Fruit fly (Drosophila melanogaster): ENCODE data around the gene CG10055.

The CG10055 gene

DNA sequence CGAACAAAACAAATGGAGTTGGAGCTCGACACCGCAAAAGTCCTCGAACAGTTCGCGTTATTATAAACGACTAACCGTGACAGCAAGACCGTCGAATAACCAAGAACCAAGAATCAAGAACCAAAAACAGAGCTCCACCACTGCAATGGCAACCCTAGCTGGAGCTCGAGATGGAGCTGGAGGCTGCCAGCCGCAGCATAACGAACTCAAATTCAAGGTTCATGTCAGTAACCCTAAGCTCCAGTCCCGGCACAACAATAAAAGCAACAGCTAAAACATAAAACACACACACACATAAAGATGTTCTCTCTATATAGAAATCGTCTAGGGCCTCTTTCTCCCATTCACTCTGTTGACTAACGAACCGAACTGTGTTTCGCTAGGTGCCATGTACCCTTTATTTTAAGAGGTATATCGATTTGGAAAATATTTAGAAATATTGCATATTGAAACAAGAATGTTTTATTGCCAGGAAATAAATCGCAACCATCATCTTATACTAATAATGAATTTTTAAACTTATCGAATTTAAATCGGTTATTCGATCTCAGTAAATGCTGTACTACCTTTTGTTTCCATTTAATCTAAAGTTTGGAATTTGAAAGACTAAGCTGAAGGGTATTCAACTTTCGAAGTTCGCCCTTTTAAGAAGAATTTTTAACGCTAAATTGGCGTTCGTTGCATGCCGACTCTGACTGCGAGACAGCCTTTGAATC is 14.9 kb downstream of the CG10055 start:
- TF ChIP-seq CG9948 (tag; optimal IDR thresholded peaks at IDR 0.05) = peak; percentile 85
- peak; percentile 62 for TF ChIP-seq Pif1B (GFP tag; optimal IDR thresholded peaks at IDR 0.05)
- TF ChIP-seq D1 (tag; optimal IDR thresholded peaks at IDR 0.05) = peak; percentile 79
- TF ChIP-seq Snoo (tag; optimal IDR thresholded peaks at IDR 0.05) = peak; percentile 26
- no peak for TF ChIP-seq rn (GFP tag; IDR thresholded peaks at IDR 0.05)
- TF ChIP-seq CG13204 (GFP tag; optimal IDR thresholded peaks at IDR 0.05) = peak; percentile 42
- TF ChIP-seq CG12605 (GFP tag; IDR thresholded peaks at IDR 0.05) = no peak
- TF ChIP-seq fd96Ca (GFP tag; IDR thresholded peaks at IDR 0.05) = no peak
- TF ChIP-seq CG10348 (GFP tag; IDR thresholded peaks at IDR 0.05) = no peak
- TF ChIP-seq Pif1A (GFP tag; optimal IDR thresholded peaks at IDR 0.05) = peak; percentile 75
- peak; percentile 80 for TF ChIP-seq CG34367 (tag; optimal IDR thresholded peaks at IDR 0.05)
- peak; percentile 85 for TF ChIP-seq CG17806 (tag; optimal IDR thresholded peaks at IDR 0.05)
- peak; percentile 91 for TF ChIP-seq CG15710 (tag; optimal IDR thresholded peaks at IDR 0.05)
- TF ChIP-seq EcR (GFP tag; optimal IDR thresholded peaks at IDR 0.05) = peak; percentile 92
- no peak for TF ChIP-seq Ets98B (GFP tag; IDR thresholded peaks at IDR 0.05)
- peak; percentile 55; the same call in 1 of the 3 replicates for TF ChIP-seq CG4496 (GFP tag; IDR thresholded peaks at IDR 0.05)
- peak; percentile 48 for TF ChIP-seq gl (tag; optimal IDR thresholded peaks at IDR 0.05)
- peak; percentile 86 for TF ChIP-seq CG8159 (tag; optimal IDR thresholded peaks at IDR 0.05)
- peak; percentile 56 for TF ChIP-seq CG8301 (tag; optimal IDR thresholded peaks at IDR 0.05)
- TF ChIP-seq CG14655 (GFP tag; optimal IDR thresholded peaks at IDR 0.05) = peak; percentile 75
- no peak for TF ChIP-seq CG32121 (GFP tag; IDR thresholded peaks at IDR 0.05)

DNA sequence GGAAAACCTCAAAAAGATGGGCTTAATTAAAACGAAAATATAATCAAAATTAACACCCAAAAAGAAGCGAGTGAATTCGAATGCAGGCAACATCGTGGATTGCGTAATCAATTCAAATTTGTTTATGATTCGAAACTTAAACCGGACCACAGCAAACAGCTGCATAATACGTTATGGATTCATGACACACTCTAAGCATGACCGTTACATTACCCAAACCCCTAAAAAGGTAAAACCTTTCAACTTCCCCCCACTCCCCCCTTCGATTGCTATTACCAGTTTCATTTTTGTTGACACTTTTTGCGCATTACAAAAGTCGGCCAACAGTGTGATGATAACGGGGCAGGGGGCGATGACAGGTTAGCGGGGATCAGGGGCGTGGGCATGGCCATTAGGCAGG is 16.5 kb downstream of the CG10055 start:
- TF ChIP-seq Pif1A (GFP tag; optimal IDR thresholded peaks at IDR 0.05) (no peak), CG32121 (GFP tag; IDR thresholded peaks at IDR 0.05) (no peak), CG17806 (tag; optimal IDR thresholded peaks at IDR 0.05) (no peak), CG13204 (GFP tag; optimal IDR thresholded peaks at IDR 0.05) (no peak)

DNA sequence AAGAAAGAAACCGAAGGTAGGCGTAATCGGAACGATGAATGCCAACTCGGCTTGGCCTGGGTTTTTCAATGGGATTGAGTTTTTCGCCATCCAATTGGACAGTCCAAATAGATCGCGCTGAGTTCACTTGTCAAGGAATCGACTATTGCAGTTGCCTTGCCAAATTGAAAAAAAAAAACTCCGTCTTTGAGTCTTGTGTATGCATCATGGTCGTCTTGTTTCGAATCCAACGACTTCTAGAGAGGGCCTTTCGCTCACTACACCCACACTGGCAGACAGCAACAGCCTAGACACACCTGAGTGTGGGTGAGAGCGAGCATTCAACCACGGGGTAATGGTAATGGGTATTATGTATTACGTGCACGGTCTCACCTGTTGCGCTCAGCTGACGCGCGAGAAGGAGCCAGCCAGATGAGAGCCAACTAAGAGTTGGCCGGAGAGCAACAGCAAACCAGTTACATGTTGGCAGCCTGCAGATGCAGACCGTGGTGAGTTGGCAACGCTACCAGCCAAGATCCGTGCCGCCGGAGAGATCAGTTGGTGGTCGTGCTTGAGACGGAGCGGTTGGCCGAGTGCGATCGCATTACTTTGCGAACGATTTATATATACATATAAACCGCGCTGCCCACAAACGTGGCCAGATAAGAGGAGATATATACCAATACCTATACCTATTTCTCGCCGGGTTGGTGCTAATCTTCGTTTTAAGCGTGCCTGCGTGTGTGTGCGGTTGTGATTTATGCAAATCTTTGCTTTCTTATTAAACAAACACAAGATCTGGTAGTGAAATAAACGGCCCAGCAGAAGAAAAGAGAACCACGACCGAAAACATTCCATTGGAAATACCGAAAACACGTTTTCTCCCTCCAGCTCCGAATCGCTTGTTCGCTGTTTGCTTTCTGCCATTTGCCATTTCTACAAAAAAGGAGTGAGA is 23.9 kb downstream of the CG10055 start, which contains the start of gene sas:
sas (plus strand) TSS at position 453 of the 934 bp plus-strand sequence.
- TF ChIP-seq Pif1A (GFP tag; optimal IDR thresholded peaks at IDR 0.05) (no peak), CG12605 (GFP tag; IDR thresholded peaks at IDR 0.05) (peak; percentile 46; the same call in 1 of the 2 replicates), EcR (GFP tag; optimal IDR thresholded peaks at IDR 0.05) (peak; percentile 97), CG14655 (GFP tag; optimal IDR thresholded peaks at IDR 0.05) (no peak), CG34367 (tag; optimal IDR thresholded peaks at IDR 0.05) (no peak), rn (GFP tag; IDR thresholded peaks at IDR 0.05) (no peak), CG32121 (GFP tag; IDR thresholded peaks at IDR 0.05) (no peak), fd96Ca (GFP tag; IDR thresholded peaks at IDR 0.05) (no peak), CG8301 (tag; optimal IDR thresholded peaks at IDR 0.05) (no peak), D1 (tag; optimal IDR thresholded peaks at IDR 0.05) (no peak), CG10348 (GFP tag; IDR thresholded peaks at IDR 0.05) (no peak), CG15710 (tag; optimal IDR thresholded peaks at IDR 0.05) (no peak), CG8159 (tag; optimal IDR thresholded peaks at IDR 0.05) (no peak), Snoo (tag; optimal IDR thresholded peaks at IDR 0.05) (peak; percentile 16), CG17806 (tag; optimal IDR thresholded peaks at IDR 0.05) (no peak), Ets98B (GFP tag; IDR thresholded peaks at IDR 0.05) (peak; percentile 17; the same call in 1 of the 2 replicates), CG13204 (GFP tag; optimal IDR thresholded peaks at IDR 0.05) (peak; percentile 14), Pif1B (GFP tag; optimal IDR thresholded peaks at IDR 0.05) (peak; percentile 28), gl (tag; optimal IDR thresholded peaks at IDR 0.05) (no peak), CG4496 (GFP tag; IDR thresholded peaks at IDR 0.05) (peak; percentile 45; the same call in 2 of the 3 replicates), CG9948 (tag; optimal IDR thresholded peaks at IDR 0.05) (no peak)

DNA sequence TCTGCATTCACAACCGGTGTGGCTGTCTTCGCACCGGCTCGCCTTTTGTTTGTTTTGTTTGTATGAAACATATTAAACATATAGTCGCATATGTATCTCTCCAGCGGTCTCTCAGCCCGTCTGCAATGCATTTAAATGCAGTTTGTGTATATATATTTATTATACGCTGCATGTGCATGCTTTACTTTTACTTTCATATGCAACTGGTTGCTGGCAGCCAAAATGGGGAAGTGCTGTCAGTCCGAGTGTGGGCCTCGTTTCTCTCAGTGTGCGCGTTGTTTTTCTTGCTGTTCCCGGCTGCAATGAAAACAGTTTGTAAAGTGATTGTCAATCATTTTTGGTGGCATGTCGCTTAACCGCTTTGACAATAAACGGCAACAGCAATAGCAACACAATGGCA is 26.9 kb downstream of the CG10055 start:
- peak; percentile 13 for TF ChIP-seq Pif1B (GFP tag; optimal IDR thresholded peaks at IDR 0.05)
- TF ChIP-seq CG13204 (GFP tag; optimal IDR thresholded peaks at IDR 0.05) = no peak
- TF ChIP-seq EcR (GFP tag; optimal IDR thresholded peaks at IDR 0.05) = peak; percentile 9
- TF ChIP-seq Snoo (tag; optimal IDR thresholded peaks at IDR 0.05) = peak; percentile 0

- TF ChIP-seq gl (tag; optimal IDR thresholded peaks at IDR 0.05) = no peak
- TF ChIP-seq CG4496 (GFP tag; IDR thresholded peaks at IDR 0.05) = no peak
- TF ChIP-seq rn (GFP tag; IDR thresholded peaks at IDR 0.05) = no peak
- no peak for TF ChIP-seq Ets98B (GFP tag; IDR thresholded peaks at IDR 0.05)
- TF ChIP-seq CG15710 (tag; optimal IDR thresholded peaks at IDR 0.05) = no peak
- no peak for TF ChIP-seq CG13204 (GFP tag; optimal IDR thresholded peaks at IDR 0.05)
- TF ChIP-seq CG34367 (tag; optimal IDR thresholded peaks at IDR 0.05) = no peak
- TF ChIP-seq Pif1B (GFP tag; optimal IDR thresholded peaks at IDR 0.05) = no peak
- no peak for TF ChIP-seq EcR (GFP tag; optimal IDR thresholded peaks at IDR 0.05)
- TF ChIP-seq CG12605 (GFP tag; IDR thresholded peaks at IDR 0.05) = no peak
- TF ChIP-seq D1 (tag; optimal IDR thresholded peaks at IDR 0.05) = no peak
- TF ChIP-seq Snoo (tag; optimal IDR thresholded peaks at IDR 0.05) = no peak
- TF ChIP-seq CG14655 (GFP tag; optimal IDR thresholded peaks at IDR 0.05) = no peak
- no peak for TF ChIP-seq CG9948 (tag; optimal IDR thresholded peaks at IDR 0.05)
- TF ChIP-seq Pif1A (GFP tag; optimal IDR thresholded peaks at IDR 0.05) = no peak
Measured at dm6 chr3R:7157102-7157501, 29.4 kb downstream of the CG10055 start.

Measured in whole organism, pupa.